Fruit fly (Drosophila melanogaster): ENCODE measurements around the gene CG42729.

CG42729 gene

dm6 chr3L:15500813-15501645, 26.3 kb downstream of the CG42729 start, which contains the start of gene CG7272 (continued):
- peak; percentile 5 for TF ChIP-seq Lhr (GFP tag; optimal IDR thresholded peaks at IDR 0.05)
- TF ChIP-seq CG7963 (GFP tag; IDR thresholded peaks at IDR 0.05; ENCODE audit: partially characterized antibody) = no peak
- no peak for TF ChIP-seq Hsf (GFP tag; optimal IDR thresholded peaks at IDR 0.05)
- TF ChIP-seq CG9797 (GFP tag; optimal IDR thresholded peaks at IDR 0.05) = peak; percentile 22
- peak; percentile 38 for TF ChIP-seq caup (GFP tag; optimal IDR thresholded peaks at IDR 0.05; ENCODE audit: severe bottlenecking)
- TF ChIP-seq E2f1 (GFP tag; IDR thresholded peaks at IDR 0.05) = peak; percentile 36; the same call in 1 of the 2 replicates
- no peak; the same call in 1 of the 2 replicates for TF ChIP-seq CG14014 (GFP tag; IDR thresholded peaks at IDR 0.05)
- peak; percentile 43 for TF ChIP-seq MBD-R2 (GFP tag; IDR thresholded peaks at IDR 0.05)
- TF ChIP-seq slbo (GFP tag; IDR thresholded peaks at IDR 0.05) = no peak
- TF ChIP-seq insv (GFP tag; optimal IDR thresholded peaks at IDR 0.05) = no peak
- no peak for TF ChIP-seq ranshi (GFP tag; IDR thresholded peaks at IDR 0.05)
- TF ChIP-seq CG16779 (GFP tag; IDR thresholded peaks at IDR 0.05) = no peak
- no peak for TF ChIP-seq Abd-B (GFP tag; optimal IDR thresholded peaks at IDR 0.05)
- TF ChIP-seq CG17361 (GFP tag; IDR thresholded peaks at IDR 0.05) = no peak
- TF ChIP-seq CG2712 (tag; optimal IDR thresholded peaks at IDR 0.05) = peak; percentile 7
- TF ChIP-seq CG12769 (tag; optimal IDR thresholded peaks at IDR 0.05) = peak; percentile 74
- no peak for TF ChIP-seq phol (tag; optimal IDR thresholded peaks at IDR 0.05)
- no peak for TF ChIP-seq stc (GFP tag; IDR thresholded peaks at IDR 0.05)
- no peak for TF ChIP-seq NK7.1 (GFP tag; optimal IDR thresholded peaks at IDR 0.05)
- TF ChIP-seq ci (GFP tag; IDR thresholded peaks at IDR 0.05) = peak; percentile 30; the same call in 1 of the 3 replicates
- peak; percentile 64; the same call in 1 of the 2 replicates for TF ChIP-seq NFAT (GFP tag; IDR thresholded peaks at IDR 0.05)
- TF ChIP-seq sug (tag; optimal IDR thresholded peaks at IDR 0.05) = peak; percentile 91
- peak; percentile 42; the same call in 2 of the 3 replicates for TF ChIP-seq CG34224 (GFP tag; IDR thresholded peaks at IDR 0.05; ENCODE audit: partially characterized antibody)
- no peak for TF ChIP-seq aop (GFP tag; IDR thresholded peaks at IDR 0.05)
- 0 out of 3 replicates have a peak, but pooled peaks have one; percentile 17 for TF ChIP-seq mld (GFP tag; IDR thresholded peaks at IDR 0.05; ENCODE audit: partially characterized antibody)
- no peak for TF ChIP-seq ttk (GFP tag; IDR thresholded peaks at IDR 0.05)
- no peak for TF ChIP-seq H15 (GFP tag; IDR thresholded peaks at IDR 0.05)
- peak; percentile 72 for TF ChIP-seq Deaf1 (tag; optimal IDR thresholded peaks at IDR 0.05)
- TF ChIP-seq CG13123 (GFP tag; optimal IDR thresholded peaks at IDR 0.05) = no peak
- peak; percentile 22 for TF ChIP-seq CG18011 (GFP tag; optimal IDR thresholded peaks at IDR 0.05)
- no peak for TF ChIP-seq Sox100B (GFP tag; optimal IDR thresholded peaks at IDR 0.05)
- TF ChIP-seq ac (GFP tag; optimal IDR thresholded peaks at IDR 0.05) = no peak
- peak; percentile 11 for TF ChIP-seq CHES-1-like (GFP tag; optimal IDR thresholded peaks at IDR 0.05)
- TF ChIP-seq CG11695 (GFP tag; IDR thresholded peaks at IDR 0.05) = no peak
- no peak for TF ChIP-seq az2 (GFP tag; optimal IDR thresholded peaks at IDR 0.05)
- peak; percentile 95 for TF ChIP-seq D19B (GFP tag; optimal IDR thresholded peaks at IDR 0.05)
- no peak for TF ChIP-seq luna (GFP tag; optimal IDR thresholded peaks at IDR 0.05)
- TF ChIP-seq kay (GFP tag; optimal IDR thresholded peaks at IDR 0.05) = no peak
- TF ChIP-seq inv (GFP tag; IDR thresholded peaks at IDR 0.05; ENCODE audit: partially characterized antibody) = no peak; the same call in 1 of the 2 replicates
- no peak for TF ChIP-seq CG10431 (GFP tag; optimal IDR thresholded peaks at IDR 0.05)
- no peak for TF ChIP-seq maf-S (GFP tag; optimal IDR thresholded peaks at IDR 0.05)
- no peak for TF ChIP-seq CG12942 (GFP tag; optimal IDR thresholded peaks at IDR 0.05)
- TF ChIP-seq Antp (GFP tag; optimal IDR thresholded peaks at IDR 0.05) = peak; percentile 6
- TF ChIP-seq Dp (GFP tag; optimal IDR thresholded peaks at IDR 0.05) = peak; percentile 92
- TF ChIP-seq gce (GFP tag; IDR thresholded peaks at IDR 0.05) = 0 out of 3 replicates have a peak, but pooled peaks have one; percentile 41
- TF ChIP-seq CG2202 (tag; optimal IDR thresholded peaks at IDR 0.05) = no peak
- no peak for TF ChIP-seq CG6791 (GFP tag; IDR thresholded peaks at IDR 0.05; ENCODE audit: partially characterized antibody)
- TF ChIP-seq CG2116 (GFP tag; optimal IDR thresholded peaks at IDR 0.05) = peak; percentile 62
- no peak for TF ChIP-seq dpn (GFP tag; optimal IDR thresholded peaks at IDR 0.05)

Data from whole organism, embryonic.